Fruit fly (Drosophila melanogaster): Measurements from ENCODE around the gene Trl.
A peak's percentile ranks its signal among the peaks of the same experiment; 100 is the strongest.

DNA sequence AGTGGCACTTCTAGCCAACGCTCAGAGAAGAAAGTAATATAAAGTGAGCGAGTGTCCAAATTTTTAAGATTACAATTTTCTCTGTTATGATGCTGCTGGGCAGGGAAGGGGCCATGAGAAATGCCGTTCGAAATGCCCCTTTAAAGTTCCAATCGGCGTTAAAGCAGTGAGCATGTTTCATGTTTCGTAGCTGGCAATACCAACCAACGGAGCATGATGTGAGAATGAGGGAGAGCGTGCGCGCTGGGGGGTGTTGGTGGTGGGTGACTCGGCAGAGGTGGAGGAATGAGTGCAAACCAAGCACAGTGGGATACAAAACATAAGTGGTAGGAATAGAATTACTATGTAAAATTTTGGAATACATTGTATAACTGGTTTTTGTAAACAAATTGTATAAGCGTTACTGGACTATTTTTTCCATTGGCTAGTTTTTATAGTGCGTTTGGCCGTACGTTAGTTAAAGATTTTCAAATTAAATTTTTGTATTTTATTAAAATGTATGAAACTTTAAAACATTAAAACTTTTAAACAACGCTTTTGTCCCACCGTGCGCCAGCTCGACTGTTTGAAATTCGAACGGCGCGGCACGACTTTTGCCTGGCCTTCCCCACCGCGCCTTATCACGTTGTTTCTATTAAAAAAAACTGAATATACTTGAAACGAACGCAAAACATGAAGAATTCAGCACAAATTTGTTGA, 1.6 kb downstream of the Trl start:
- TF ChIP-seq Hr96 (GFP tag; optimal IDR thresholded peaks at IDR 0.05) (peak; percentile 99), CG7101 (tag; optimal IDR thresholded peaks at IDR 0.05) (peak; percentile 100), Crg-1 (GFP tag; optimal IDR thresholded peaks at IDR 0.05) (peak; percentile 99), CG1620 (GFP tag; optimal IDR thresholded peaks at IDR 0.05) (peak; percentile 99), ovo (GFP tag; optimal IDR thresholded peaks at IDR 0.05) (peak; percentile 99), CG5204 (GFP tag; optimal IDR thresholded peaks at IDR 0.05) (peak; percentile 100), cnc (optimal IDR thresholded peaks at IDR 0.05) (peak; percentile 73 to 80), kay (GFP tag; ENCODE audit: borderline replicate concordance) (peak; percentile 99), toe (GFP tag; optimal IDR thresholded peaks at IDR 0.05) (peak; percentile 100), CG14711 (tag; optimal IDR thresholded peaks at IDR 0.05) (peak; percentile 98)
